Fruit fly (Drosophila melanogaster) whole organism, prepupa: ENCODE data around the gene Idh3a.

Experiments
- Blimp-1 ChIP-seq: fragments of 200-800 bp; sonication (Bioruptor generic); optimal IDR thresholded peaks from 3 replicates; lab custom pipeline; 2017; ENCODE audit warnings: missing biosample characterization, missing genetic modification characterization, mild to moderate bottlenecking, moderate library complexity, missing genetic modification reagents
- CG10631 ChIP-seq: fragments of 200-800 bp; sonication (Bioruptor generic); optimal IDR thresholded peaks from 2 replicates; lab custom pipeline; 2016; ENCODE audit warnings: missing biosample characterization, missing genetic modification characterization
- CG10669 ChIP-seq: fragments of 200-800 bp; sonication (Bioruptor generic); optimal IDR thresholded peaks from 3 replicates; lab custom pipeline; 2018; ENCODE audit warnings: missing biosample characterization, mild to moderate bottlenecking, missing genetic modification characterization, moderate library complexity
- CG11294 ChIP-seq: fragments of 200-800 bp; sonication (Bioruptor generic); IDR thresholded peaks from 2 replicates; pipeline ENCODE4 v1.3.6; 2022; ENCODE audit warnings: missing biosample characterization, missing genetic modification characterization
- CG11902 ChIP-seq: fragments of 200-800 bp; sonication (Bioruptor generic); optimal IDR thresholded peaks from 3 replicates; lab custom pipeline; 2016; ENCODE audit warnings: missing biosample characterization, missing genetic modification characterization
- CG15336 ChIP-seq: fragments of 200-800 bp; sonication (Bioruptor generic); IDR thresholded peaks from 2 replicates; pipeline ENCODE4 v1.3.6; 2022; ENCODE audit warnings: missing biosample characterization, missing genetic modification characterization
- CG1621 ChIP-seq: fragments of 200-800 bp; sonication (Bioruptor generic); optimal IDR thresholded peaks from 3 replicates; lab custom pipeline; 2018; ENCODE audit warnings: missing biosample characterization, mild to moderate bottlenecking, missing genetic modification characterization
- CG16779 ChIP-seq: fragments of 200-800 bp; sonication (Bioruptor generic); optimal IDR thresholded peaks from 3 replicates; lab custom pipeline; 2017; ENCODE audit warnings: missing biosample characterization, mild to moderate bottlenecking, missing genetic modification characterization
- CG3032 ChIP-seq: fragments of 200-800 bp; optimal IDR thresholded peaks from 2 replicates; lab custom pipeline; 2019; ENCODE audit warnings: missing biosample characterization, mild to moderate bottlenecking, missing genetic modification characterization, moderate library complexity
- CG31627 ChIP-seq: fragments of 200-800 bp; sonication (Bioruptor generic); optimal IDR thresholded peaks from 3 replicates; lab custom pipeline; 2016; ENCODE audit warnings: missing biosample characterization, missing genetic modification characterization
- CG32006 ChIP-seq: fragments of 200-800 bp; sonication (Bioruptor generic); optimal IDR thresholded peaks from 3 replicates; lab custom pipeline; 2017; ENCODE audit warnings: missing biosample characterization, mild to moderate bottlenecking, missing genetic modification characterization
- CG34406 ChIP-seq: fragments of 200-800 bp; sonication (Bioruptor generic); optimal IDR thresholded peaks from 3 replicates; lab custom pipeline; 2016; ENCODE audit warnings: missing biosample characterization, missing genetic modification characterization
- CG3919 ChIP-seq: fragments of 200-800 bp; sonication (Bioruptor generic); optimal IDR thresholded peaks from 3 replicates; lab custom pipeline; 2016; ENCODE audit warnings: missing biosample characterization, missing genetic modification characterization
- CG6163 ChIP-seq: fragments of 200-800 bp; sonication (Bioruptor generic); IDR thresholded peaks from 3 replicates; pipeline ENCODE4 v1.3.6; 2022; ENCODE audit warnings: missing biosample characterization, missing genetic modification characterization
- CG6276 ChIP-seq: fragments of 200-800 bp; sonication (Bioruptor generic); optimal IDR thresholded peaks from 2 replicates; lab custom pipeline; 2017; ENCODE audit warnings: missing biosample characterization, mild to moderate bottlenecking, missing genetic modification characterization
- CG6792 ChIP-seq: fragments of 200-800 bp; sonication (Bioruptor generic); optimal IDR thresholded peaks from 3 replicates; lab custom pipeline; 2016; ENCODE audit warnings: missing biosample characterization, missing genetic modification characterization
- CG6854 ChIP-seq: fragments of 200-800 bp; sonication (Bioruptor generic); optimal IDR thresholded peaks from 2 replicates; lab custom pipeline; 2017; ENCODE audit warnings: missing biosample characterization, mild to moderate bottlenecking, missing genetic modification characterization
- CG7368 ChIP-seq: fragments of 200-800 bp; sonication (Bioruptor generic); optimal IDR thresholded peaks from 3 replicates; lab custom pipeline; 2016; ENCODE audit warnings: missing biosample characterization, missing genetic modification characterization
- CG8119 ChIP-seq: fragments of 200-800 bp; sonication (Bioruptor generic); IDR thresholded peaks from 3 replicates; pipeline ENCODE4 v1.3.6; 2022; ENCODE audit warnings: missing biosample characterization, missing genetic modification characterization
- CG8319 ChIP-seq: fragments of 200-800 bp; sonication (Bioruptor generic); optimal IDR thresholded peaks from 3 replicates; lab custom pipeline; 2016; ENCODE audit warnings: missing biosample characterization, missing genetic modification characterization
- CG8632 ChIP-seq: fragments of 200-800 bp; sonication (Bioruptor generic); optimal IDR thresholded peaks from 3 replicates; lab custom pipeline; 2016; ENCODE audit warnings: missing biosample characterization, missing genetic modification characterization
- CG9139 ChIP-seq: fragments of 200-800 bp; sonication (Bioruptor generic); optimal IDR thresholded peaks from 3 replicates; lab custom pipeline; 2017; ENCODE audit warnings: missing biosample characterization, mild to moderate bottlenecking, missing genetic modification characterization
- Eip78C ChIP-seq: fragments of 200-800 bp; sonication (Bioruptor generic); peaks from one replicate; lab custom pipeline; 2016; ENCODE audit warnings: missing biosample characterization, missing genetic modification characterization
- Eip93F ChIP-seq: fragments of 200-800 bp; sonication (Bioruptor generic); optimal IDR thresholded peaks from 2 replicates; lab custom pipeline; 2016; ENCODE audit warnings: missing biosample characterization, mild to moderate bottlenecking, missing genetic modification characterization
- Ets96B ChIP-seq: fragments of 200-800 bp; optimal IDR thresholded peaks from 2 replicates; lab custom pipeline; 2019; ENCODE audit warnings: missing biosample characterization, mild to moderate bottlenecking, missing genetic modification characterization, moderate library complexity
- Gug ChIP-seq: fragments of 200-800 bp; sonication (Bioruptor generic); IDR thresholded peaks from 2 replicates; pipeline ENCODE4 v1.3.6; 2022; ENCODE audit warnings: missing biosample characterization, missing genetic modification characterization
- Hr38 ChIP-seq: sonication (Bioruptor generic); optimal IDR thresholded peaks from 2 replicates; lab custom pipeline; 2016; ENCODE audit warnings: missing biosample characterization, missing genetic modification characterization
- Hr4 ChIP-seq: fragments of 200-800 bp; sonication (Bioruptor generic); optimal IDR thresholded peaks from 3 replicates; lab custom pipeline; 2016; ENCODE audit warnings: missing biosample characterization, missing genetic modification characterization
- Met ChIP-seq: fragments of 200-800 bp; sonication (Bioruptor generic); optimal IDR thresholded peaks from 3 replicates; lab custom pipeline; 2016; ENCODE audit warnings: missing biosample characterization, missing genetic modification characterization
- OdsH ChIP-seq: fragments of 200-800 bp; sonication (Bioruptor generic); optimal IDR thresholded peaks from 3 replicates; lab custom pipeline; 2016; ENCODE audit warnings: missing biosample characterization, missing genetic modification characterization
- Smox ChIP-seq: fragments of 200-800 bp; sonication (Bioruptor generic); optimal IDR thresholded peaks from 3 replicates; lab custom pipeline; 2016; ENCODE audit warnings: missing biosample characterization, missing genetic modification characterization
- Sox102F ChIP-seq: fragments of 200-800 bp; sonication (Bioruptor generic); optimal IDR thresholded peaks from 2 replicates; lab custom pipeline; 2016; ENCODE audit warnings: missing biosample characterization, mild to moderate bottlenecking, missing genetic modification characterization
- Sox14 ChIP-seq: fragments of 200-800 bp; sonication (Bioruptor generic); optimal IDR thresholded peaks from 3 replicates; lab custom pipeline; 2016; ENCODE audit warnings: missing biosample characterization, missing genetic modification characterization
- Sox15 ChIP-seq: fragments of 200-800 bp; sonication (Bioruptor generic); optimal IDR thresholded peaks from 3 replicates; lab custom pipeline; 2016; ENCODE audit warnings: missing biosample characterization, missing genetic modification characterization
- achi ChIP-seq: fragments of 200-800 bp; sonication (Bioruptor generic); optimal IDR thresholded peaks from 3 replicates; lab custom pipeline; 2016; ENCODE audit warnings: missing biosample characterization, missing genetic modification characterization
- acj6 ChIP-seq: fragments of 200-800 bp; sonication (Bioruptor generic); optimal IDR thresholded peaks from 3 replicates; lab custom pipeline; 2016; ENCODE audit warnings: missing biosample characterization, missing genetic modification characterization
- dac ChIP-seq: fragments of 200-800 bp; sonication (Bioruptor generic); optimal IDR thresholded peaks from 2 replicates; lab custom pipeline; 2017; ENCODE audit warnings: missing biosample characterization, mild to moderate bottlenecking, missing genetic modification characterization
- eg ChIP-seq: fragments of 200-800 bp; sonication (Bioruptor generic); IDR thresholded peaks from 3 replicates; pipeline ENCODE4 v1.3.6; 2022; ENCODE audit warnings: missing biosample characterization, missing genetic modification characterization
- esn ChIP-seq: fragments of 200-800 bp; sonication (Bioruptor generic); optimal IDR thresholded peaks from 2 replicates; lab custom pipeline; 2016; ENCODE audit warnings: missing biosample characterization, mild to moderate bottlenecking, missing genetic modification characterization, moderate library complexity
- fd59A ChIP-seq: fragments of 200-800 bp; sonication (Bioruptor generic); optimal IDR thresholded peaks from 2 replicates; lab custom pipeline; 2017; ENCODE audit warnings: missing biosample characterization, mild to moderate bottlenecking, missing genetic modification characterization, missing genetic modification reagents
- lz ChIP-seq: fragments of 200-800 bp; sonication (Bioruptor generic); optimal IDR thresholded peaks from 3 replicates; lab custom pipeline; 2016; ENCODE audit warnings: missing biosample characterization, missing genetic modification characterization
- net ChIP-seq: fragments of 200-800 bp; sonication (Bioruptor generic); optimal IDR thresholded peaks from 3 replicates; lab custom pipeline; 2016; ENCODE audit warnings: missing biosample characterization, missing genetic modification characterization
- pdm3 ChIP-seq: fragments of 200-800 bp; sonication (Bioruptor generic); optimal IDR thresholded peaks from 3 replicates; lab custom pipeline; 2016; ENCODE audit warnings: missing biosample characterization, missing genetic modification characterization
- salr ChIP-seq, 2 experiments: fragments of 200-800 bp; sonication (Bioruptor generic); optimal IDR thresholded peaks; 3 replicates each; lab custom pipeline; 2016 to 2018; ENCODE audit warnings: missing biosample characterization in 2 of 2, missing genetic modification characterization in 2 of 2, mild to moderate bottlenecking in 1 of 2
- topi ChIP-seq: fragments of 200-800 bp; sonication (Bioruptor generic); optimal IDR thresholded peaks from 3 replicates; lab custom pipeline; 2016; ENCODE audit warnings: missing biosample characterization, missing genetic modification characterization

Idh3a gene

DNA sequence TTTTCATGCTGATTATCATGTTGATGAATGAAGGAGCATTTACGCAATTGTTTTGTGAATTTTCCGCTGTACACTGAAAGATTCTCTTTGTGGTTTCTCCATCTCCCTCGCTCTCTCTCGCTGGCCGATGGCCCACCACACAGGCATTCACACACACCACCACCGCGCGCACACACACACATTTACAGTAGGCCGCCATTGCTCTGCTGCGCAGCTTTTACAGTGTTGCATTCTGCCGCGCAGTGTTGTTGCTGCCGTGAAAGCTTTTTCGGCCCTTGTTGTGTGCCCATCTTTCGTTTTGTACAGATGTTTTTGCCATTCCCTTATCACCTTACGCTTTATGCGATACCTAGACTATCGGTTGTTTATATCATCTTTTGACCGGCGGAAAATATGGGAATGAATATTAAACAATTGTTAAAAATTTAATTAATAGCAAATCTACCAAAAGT lies 24.8 kb downstream of the Idh3a start (continued):
- TF ChIP-seq fd59A (GFP tag; lab: Kevin White, UChicago) (no peak), CG10669 (GFP tag; lab: Kevin White, UChicago) (no peak), Eip78C (GFP tag; lab: Kevin White, UChicago) (no peak), acj6 (GFP tag; lab: Kevin White, UChicago) (no peak), Sox102F (GFP tag; lab: Kevin White, UChicago) (peak; percentile 14), Sox15 (GFP tag; lab: Kevin White, UChicago) (no peak), Ets96B (tag; lab: Kevin White, UChicago) (no peak), CG8119 (GFP tag; lab: Robert Waterston, UW) (no peak), CG3032 (tag; lab: Kevin White, UChicago) (no peak), CG11902 (GFP tag; lab: Kevin White, UChicago) (no peak), CG11294 (GFP tag; lab: Robert Waterston, UW) (no peak), topi (GFP tag; lab: Kevin White, UChicago) (peak; percentile 26), Smox (GFP tag; lab: Kevin White, UChicago) (no peak), CG16779 (no peak), CG8632 (no peak), CG10631 (GFP tag; lab: Kevin White, UChicago) (no peak), Met (GFP tag; lab: Kevin White, UChicago) (no peak), Eip93F (GFP tag; lab: Kevin White, UChicago) (no peak), eg (GFP tag; lab: Robert Waterston, UW) (peak; percentile 28; the same call in 1 of the 3 replicates), dac (GFP tag; lab: Kevin White, UChicago) (no peak), CG6163 (peak; percentile 61)

DNA sequence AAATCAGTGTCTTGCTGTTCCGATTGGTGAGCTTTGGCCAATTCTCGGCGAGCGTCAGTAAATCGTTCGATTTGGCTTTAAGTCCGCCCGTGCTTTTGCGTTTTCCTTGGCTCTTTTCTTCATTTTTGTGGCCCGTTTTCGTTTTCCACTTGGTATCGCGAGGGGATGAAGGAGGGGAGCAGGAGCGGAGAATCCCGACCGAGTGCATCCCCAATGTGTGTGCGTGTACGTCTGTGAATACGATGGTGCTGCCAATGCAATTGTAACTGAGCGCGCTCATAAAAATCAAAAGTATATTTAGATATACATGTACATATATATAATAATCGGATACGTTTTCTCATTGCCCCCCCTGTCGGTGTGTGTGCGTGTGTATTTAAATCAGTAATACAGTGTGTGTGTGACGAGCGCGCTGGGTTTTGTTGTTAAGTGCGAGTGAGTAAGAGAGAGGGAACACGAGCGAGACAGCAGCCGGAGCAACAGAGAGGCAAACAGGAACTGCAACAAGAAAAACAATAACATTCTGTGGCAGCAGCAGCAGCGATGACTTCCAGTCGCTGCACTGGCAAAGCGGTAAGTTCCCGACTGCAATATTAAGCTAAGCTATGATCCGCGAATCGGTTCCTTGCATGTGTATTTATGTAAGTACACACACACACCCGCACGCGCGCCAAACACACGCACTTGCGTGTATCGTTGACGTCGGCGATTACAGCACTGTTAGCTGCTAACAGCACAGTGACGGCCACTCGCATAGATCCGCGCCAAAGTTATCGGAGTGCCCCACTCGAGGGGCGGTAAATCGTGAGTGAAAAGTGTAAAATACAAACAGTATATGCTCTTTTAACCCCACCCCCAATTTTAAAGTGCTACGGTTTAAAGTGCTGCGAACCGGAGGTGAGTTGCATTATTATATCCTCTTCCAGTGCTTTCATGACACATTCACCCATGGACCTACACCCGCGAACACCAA lies 25.7 kb downstream of the Idh3a start:
- TF ChIP-seq acj6 (GFP tag; lab: Kevin White, UChicago) (peak; percentile 64), Hr38 (GFP tag; lab: Kevin White, UChicago) (no peak), Met (GFP tag; lab: Kevin White, UChicago) (peak; percentile 73), OdsH (GFP tag; lab: Kevin White, UChicago) (peak; percentile 63), lz (GFP tag; lab: Kevin White, UChicago) (peak; percentile 65), Sox15 (GFP tag; lab: Kevin White, UChicago) (peak; percentile 50), CG6276 (GFP tag; lab: Kevin White, UChicago) (peak; percentile 58), CG6854 (no peak), Sox14 (GFP tag; lab: Kevin White, UChicago) (peak; percentile 66), Blimp-1 (no peak), Eip93F (GFP tag; lab: Kevin White, UChicago) (no peak), CG15336 (GFP tag; lab: Robert Waterston, UW) (peak; percentile 72), CG31627 (GFP tag; lab: Kevin White, UChicago) (peak; percentile 69), achi (GFP tag; lab: Kevin White, UChicago) (peak; percentile 53), Sox102F (GFP tag; lab: Kevin White, UChicago) (peak; percentile 64), Gug (GFP tag; lab: Robert Waterston, UW) (peak; percentile 73), CG34406 (GFP tag; lab: Kevin White, UChicago) (peak; percentile 26), CG1621 (tag; lab: Kevin White, UChicago) (peak; percentile 64), fd59A (GFP tag; lab: Kevin White, UChicago) (peak; percentile 45), CG11294 (GFP tag; lab: Robert Waterston, UW) (peak; percentile 47; the same call in 1 of the 2 replicates), CG16779 (peak; percentile 12), eg (GFP tag; lab: Robert Waterston, UW) (peak; percentile 84), CG7368 (GFP tag; lab: Kevin White, UChicago) (peak; percentile 55), salr (GFP tag; optimal IDR thresholded peaks at IDR 0.05; lab: Kevin White, UChicago) (peak in 1 of 2 experiments; percentile 59), CG3919 (peak; percentile 61), topi (GFP tag; lab: Kevin White, UChicago) (peak; percentile 69), pdm3 (GFP tag; lab: Kevin White, UChicago) (peak; percentile 77), net (GFP tag; lab: Kevin White, UChicago) (peak; percentile 58), CG8319 (GFP tag; lab: Kevin White, UChicago) (peak; percentile 35), CG8632 (peak; percentile 56), CG32006 (GFP tag; lab: Kevin White, UChicago) (peak; percentile 84), CG9139 (GFP tag; lab: Kevin White, UChicago) (no peak), CG3032 (tag; lab: Kevin White, UChicago) (peak; percentile 57), CG8119 (GFP tag; lab: Robert Waterston, UW) (peak; percentile 77), Eip78C (GFP tag; lab: Kevin White, UChicago) (peak; percentile 90), Hr4 (peak; percentile 74), esn (peak; percentile 61), dac (GFP tag; lab: Kevin White, UChicago) (peak; percentile 66), CG6792 (peak; percentile 62)
